Fruit fly (Drosophila melanogaster): ENCODE results near the gene Ca-beta.

- TF ChIP-seq ttk (optimal IDR thresholded peaks at IDR 0.05) (no peak), insv (optimal IDR thresholded peaks at IDR 0.05) (no peak)
Measured at dm6 chr2L:11227258-11227657, 23.9 kb upstream of the Ca-beta start.
